Fruit fly (Drosophila melanogaster): ENCODE data around the gene SoYb.

SoYb gene

dm6 chr2L:9984078-9984772 is 18.3 kb downstream of the SoYb start, which contains the start of gene bib:
TSS of gene bib (plus strand) at chr2L:9984645.
- TF ChIP-seq CG34367 (tag; optimal IDR thresholded peaks at IDR 0.05) (peak; percentile 85), CG8159 (tag; optimal IDR thresholded peaks at IDR 0.05) (peak; percentile 95), CG10348 (GFP tag; IDR thresholded peaks at IDR 0.05) (no peak), rn (GFP tag; IDR thresholded peaks at IDR 0.05) (no peak), EcR (GFP tag; optimal IDR thresholded peaks at IDR 0.05) (peak; percentile 56), CG8301 (tag; optimal IDR thresholded peaks at IDR 0.05) (peak; percentile 84), CG15710 (tag; optimal IDR thresholded peaks at IDR 0.05) (peak; percentile 89), CG9948 (tag; optimal IDR thresholded peaks at IDR 0.05) (peak; percentile 96), CG32121 (GFP tag; IDR thresholded peaks at IDR 0.05) (peak; percentile 62), CG14655 (GFP tag; optimal IDR thresholded peaks at IDR 0.05) (peak; percentile 92), Pif1A (GFP tag; optimal IDR thresholded peaks at IDR 0.05) (peak; percentile 80), CG17806 (tag; optimal IDR thresholded peaks at IDR 0.05) (peak; percentile 90), CG4496 (GFP tag; IDR thresholded peaks at IDR 0.05) (peak; percentile 73; the same call in 1 of the 3 replicates), Ets98B (GFP tag; IDR thresholded peaks at IDR 0.05) (peak; percentile 51), Pif1B (GFP tag; optimal IDR thresholded peaks at IDR 0.05) (peak; percentile 90), CG12605 (GFP tag; IDR thresholded peaks at IDR 0.05) (0 out of 2 replicates have a peak, but pooled peaks have one; percentile 33), D1 (tag; optimal IDR thresholded peaks at IDR 0.05) (peak; percentile 97), fd96Ca (GFP tag; IDR thresholded peaks at IDR 0.05) (peak; percentile 51; the same call in 1 of the 3 replicates), CG13204 (GFP tag; optimal IDR thresholded peaks at IDR 0.05) (peak; percentile 82), Snoo (tag; optimal IDR thresholded peaks at IDR 0.05) (peak; percentile 82), gl (tag; optimal IDR thresholded peaks at IDR 0.05) (peak; percentile 68)

dm6 chr2L:9982516-9982915 is 20.0 kb downstream of the SoYb start:
- TF ChIP-seq CG12605 (GFP tag; IDR thresholded peaks at IDR 0.05) = no peak
- no peak for TF ChIP-seq EcR (GFP tag; optimal IDR thresholded peaks at IDR 0.05)
- TF ChIP-seq Pif1B (GFP tag; optimal IDR thresholded peaks at IDR 0.05) = peak; percentile 55
- TF ChIP-seq CG32121 (GFP tag; IDR thresholded peaks at IDR 0.05) = no peak
- peak; percentile 75 for TF ChIP-seq Snoo (tag; optimal IDR thresholded peaks at IDR 0.05)
- no peak for TF ChIP-seq fd96Ca (GFP tag; IDR thresholded peaks at IDR 0.05)
- TF ChIP-seq Ets98B (GFP tag; IDR thresholded peaks at IDR 0.05) = no peak
- peak; percentile 73 for TF ChIP-seq Pif1A (GFP tag; optimal IDR thresholded peaks at IDR 0.05)
- TF ChIP-seq CG9948 (tag; optimal IDR thresholded peaks at IDR 0.05) = peak; percentile 65
- peak; percentile 29 for TF ChIP-seq CG14655 (GFP tag; optimal IDR thresholded peaks at IDR 0.05)
- peak; percentile 64 for TF ChIP-seq CG15710 (tag; optimal IDR thresholded peaks at IDR 0.05)
- no peak for TF ChIP-seq CG4496 (GFP tag; IDR thresholded peaks at IDR 0.05)
- TF ChIP-seq D1 (tag; optimal IDR thresholded peaks at IDR 0.05) = no peak
- no peak for TF ChIP-seq CG13204 (GFP tag; optimal IDR thresholded peaks at IDR 0.05)
- peak; percentile 70 for TF ChIP-seq CG17806 (tag; optimal IDR thresholded peaks at IDR 0.05)
- no peak for TF ChIP-seq gl (tag; optimal IDR thresholded peaks at IDR 0.05)
- TF ChIP-seq CG8159 (tag; optimal IDR thresholded peaks at IDR 0.05) = peak; percentile 81
- TF ChIP-seq CG10348 (GFP tag; IDR thresholded peaks at IDR 0.05) = no peak
- TF ChIP-seq CG8301 (tag; optimal IDR thresholded peaks at IDR 0.05) = no peak
- peak; percentile 20 for TF ChIP-seq CG34367 (tag; optimal IDR thresholded peaks at IDR 0.05)

- TF ChIP-seq CG9948 (tag; optimal IDR thresholded peaks at IDR 0.05) (peak; percentile 57), Ets98B (GFP tag; IDR thresholded peaks at IDR 0.05) (no peak), CG34367 (tag; optimal IDR thresholded peaks at IDR 0.05) (no peak), Pif1A (GFP tag; optimal IDR thresholded peaks at IDR 0.05) (peak; percentile 4), CG12605 (GFP tag; IDR thresholded peaks at IDR 0.05) (no peak), CG10348 (GFP tag; IDR thresholded peaks at IDR 0.05) (no peak), CG8301 (tag; optimal IDR thresholded peaks at IDR 0.05) (peak; percentile 5), rn (GFP tag; IDR thresholded peaks at IDR 0.05) (no peak), Snoo (tag; optimal IDR thresholded peaks at IDR 0.05) (peak; percentile 44), CG17806 (tag; optimal IDR thresholded peaks at IDR 0.05) (peak; percentile 72), CG32121 (GFP tag; IDR thresholded peaks at IDR 0.05) (no peak), fd96Ca (GFP tag; IDR thresholded peaks at IDR 0.05) (no peak), CG8159 (tag; optimal IDR thresholded peaks at IDR 0.05) (peak; percentile 72), CG14655 (GFP tag; optimal IDR thresholded peaks at IDR 0.05) (peak; percentile 38), CG15710 (tag; optimal IDR thresholded peaks at IDR 0.05) (peak; percentile 54), EcR (GFP tag; optimal IDR thresholded peaks at IDR 0.05) (no peak), CG4496 (GFP tag; IDR thresholded peaks at IDR 0.05) (no peak), CG13204 (GFP tag; optimal IDR thresholded peaks at IDR 0.05) (no peak), Pif1B (GFP tag; optimal IDR thresholded peaks at IDR 0.05) (peak; percentile 4), D1 (tag; optimal IDR thresholded peaks at IDR 0.05) (no peak), gl (tag; optimal IDR thresholded peaks at IDR 0.05) (peak; percentile 7)
These were observed 20.7 kb downstream of the SoYb start for dm6 chr2L:9981809-9982208.

dm6 chr2L:9972624-9973023 is 29.9 kb downstream of the SoYb start:
- no peak for TF ChIP-seq CG4496 (GFP tag; IDR thresholded peaks at IDR 0.05)
- no peak for TF ChIP-seq CG8159 (tag; optimal IDR thresholded peaks at IDR 0.05)
- no peak for TF ChIP-seq Pif1B (GFP tag; optimal IDR thresholded peaks at IDR 0.05)
- no peak for TF ChIP-seq Ets98B (GFP tag; IDR thresholded peaks at IDR 0.05)
- no peak for TF ChIP-seq CG12605 (GFP tag; IDR thresholded peaks at IDR 0.05)
- no peak for TF ChIP-seq CG34367 (tag; optimal IDR thresholded peaks at IDR 0.05)
- TF ChIP-seq D1 (tag; optimal IDR thresholded peaks at IDR 0.05) = no peak
- no peak for TF ChIP-seq Pif1A (GFP tag; optimal IDR thresholded peaks at IDR 0.05)
- no peak for TF ChIP-seq CG8301 (tag; optimal IDR thresholded peaks at IDR 0.05)
- TF ChIP-seq CG17806 (tag; optimal IDR thresholded peaks at IDR 0.05) = no peak
- no peak for TF ChIP-seq CG13204 (GFP tag; optimal IDR thresholded peaks at IDR 0.05)
- TF ChIP-seq Snoo (tag; optimal IDR thresholded peaks at IDR 0.05) = no peak
- TF ChIP-seq EcR (GFP tag; optimal IDR thresholded peaks at IDR 0.05) = no peak
- no peak for TF ChIP-seq CG14655 (GFP tag; optimal IDR thresholded peaks at IDR 0.05)

dm6 chr2L:9968201-9968727 is 34.3 kb downstream of the SoYb start:
- no peak for TF ChIP-seq CG9948 (tag; optimal IDR thresholded peaks at IDR 0.05)
- TF ChIP-seq rn (GFP tag; IDR thresholded peaks at IDR 0.05) = no peak
- TF ChIP-seq CG12605 (GFP tag; IDR thresholded peaks at IDR 0.05) = no peak
- no peak for TF ChIP-seq fd96Ca (GFP tag; IDR thresholded peaks at IDR 0.05)
- TF ChIP-seq CG17806 (tag; optimal IDR thresholded peaks at IDR 0.05) = no peak
- TF ChIP-seq Pif1B (GFP tag; optimal IDR thresholded peaks at IDR 0.05) = no peak
- TF ChIP-seq gl (tag; optimal IDR thresholded peaks at IDR 0.05) = no peak
- no peak for TF ChIP-seq CG34367 (tag; optimal IDR thresholded peaks at IDR 0.05)
- TF ChIP-seq Snoo (tag; optimal IDR thresholded peaks at IDR 0.05) = no peak
- TF ChIP-seq EcR (GFP tag; optimal IDR thresholded peaks at IDR 0.05) = no peak
- TF ChIP-seq CG4496 (GFP tag; IDR thresholded peaks at IDR 0.05) = no peak
- no peak for TF ChIP-seq CG8159 (tag; optimal IDR thresholded peaks at IDR 0.05)
- no peak for TF ChIP-seq CG14655 (GFP tag; optimal IDR thresholded peaks at IDR 0.05)
- no peak for TF ChIP-seq Ets98B (GFP tag; IDR thresholded peaks at IDR 0.05)
- TF ChIP-seq CG10348 (GFP tag; IDR thresholded peaks at IDR 0.05) = no peak
- TF ChIP-seq D1 (tag; optimal IDR thresholded peaks at IDR 0.05) = no peak
- no peak for TF ChIP-seq CG32121 (GFP tag; IDR thresholded peaks at IDR 0.05)
- TF ChIP-seq CG15710 (tag; optimal IDR thresholded peaks at IDR 0.05) = no peak
- TF ChIP-seq CG8301 (tag; optimal IDR thresholded peaks at IDR 0.05) = no peak
- TF ChIP-seq Pif1A (GFP tag; optimal IDR thresholded peaks at IDR 0.05) = no peak
